Fruit fly (Drosophila melanogaster): Measurements from ENCODE around the gene Pten.

The Pten gene

DNA sequence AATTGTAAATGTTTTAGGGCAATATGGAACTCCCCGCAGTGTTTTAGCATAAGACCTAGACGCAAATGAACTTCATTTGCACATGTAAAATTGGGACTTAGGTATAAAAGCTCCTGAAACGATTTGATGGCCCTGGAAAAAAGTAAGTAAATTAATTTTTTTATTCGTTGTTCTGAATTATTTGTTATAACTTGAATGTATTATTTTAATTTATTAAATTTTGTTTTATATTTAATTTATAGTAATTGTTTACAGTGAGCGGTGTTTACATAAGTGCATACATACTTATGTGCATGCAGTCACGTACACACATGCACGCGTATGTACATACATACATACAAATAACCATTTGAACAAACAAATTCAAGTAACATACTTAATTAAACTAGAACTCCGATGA, 15.6 kb upstream of the Pten start (continued):
- TF ChIP-seq CG11695 (GFP tag; IDR thresholded peaks at IDR 0.05): peak; percentile 30; the same call in 1 of the 3 replicates
- no peak for TF ChIP-seq CG10321 (GFP tag; IDR thresholded peaks at IDR 0.05)
- TF ChIP-seq ara (GFP tag; IDR thresholded peaks at IDR 0.05): 0 out of 2 replicates have a peak, but pooled peaks have one; percentile 30
- peak; percentile 5 for TF ChIP-seq CG1233 (GFP tag; optimal IDR thresholded peaks at IDR 0.05)
- peak; percentile 42 for TF ChIP-seq nerfin-1 (tag; optimal IDR thresholded peaks at IDR 0.05)
- TF ChIP-seq bbx (GFP tag; IDR thresholded peaks at IDR 0.05; ENCODE audit: partially characterized antibody): no peak
- TF ChIP-seq chif (GFP tag; optimal IDR thresholded peaks at IDR 0.05): no peak
- TF ChIP-seq CG15011 (GFP tag; optimal IDR thresholded peaks at IDR 0.05): no peak
- peak; percentile 34 for TF ChIP-seq CG10431 (GFP tag; optimal IDR thresholded peaks at IDR 0.05)
- no peak for TF ChIP-seq Deaf1 (tag; optimal IDR thresholded peaks at IDR 0.05)
- peak in 1 of 3 experiments; percentile 45 for TF ChIP-seq lola (GFP tag; optimal IDR thresholded peaks at IDR 0.05)
- TF ChIP-seq CG15696 (tag; optimal IDR thresholded peaks at IDR 0.05): peak; percentile 13
- no peak for TF ChIP-seq CrebB (tag; optimal IDR thresholded peaks at IDR 0.05)
- no peak for TF ChIP-seq CG14050 (GFP tag; IDR thresholded peaks at IDR 0.05)
- peak; percentile 18 for TF ChIP-seq CG15601 (tag; optimal IDR thresholded peaks at IDR 0.05)
- TF ChIP-seq CG10366 (GFP tag; IDR thresholded peaks at IDR 0.05): no peak
- TF ChIP-seq CG10274 (GFP tag; optimal IDR thresholded peaks at IDR 0.05): no peak
- 0 out of 2 replicates have a peak, but pooled peaks have one; percentile 16 for TF ChIP-seq CG5953 (GFP tag; IDR thresholded peaks at IDR 0.05)
- TF ChIP-seq Hey (tag; optimal IDR thresholded peaks at IDR 0.05): no peak
- TF ChIP-seq CG18476 (GFP tag; optimal IDR thresholded peaks at IDR 0.05): no peak
- TF ChIP-seq klu (GFP tag; IDR thresholded peaks at IDR 0.05): no peak
- TF ChIP-seq bsh (GFP tag; optimal IDR thresholded peaks at IDR 0.05): peak in 1 of 2 experiments; percentile 42
- peak; percentile 19 for TF ChIP-seq CG12104 (GFP tag; optimal IDR thresholded peaks at IDR 0.05)
- no peak for TF ChIP-seq BEAF-32 (GFP tag; optimal IDR thresholded peaks at IDR 0.05)
- TF ChIP-seq CG6254 (GFP tag; optimal IDR thresholded peaks at IDR 0.05): peak; percentile 69
- peak; percentile 72 for TF ChIP-seq Xrp1 (GFP tag; IDR thresholded peaks at IDR 0.05)
- TF ChIP-seq H15 (GFP tag; IDR thresholded peaks at IDR 0.05): no peak
- TF ChIP-seq YL-1 (GFP tag; optimal IDR thresholded peaks at IDR 0.05): peak; percentile 4
- no peak for TF ChIP-seq Dek (tag; optimal IDR thresholded peaks at IDR 0.05)
- TF ChIP-seq CG7271 (tag; optimal IDR thresholded peaks at IDR 0.05): peak; percentile 41
- no peak for TF ChIP-seq chm (GFP tag; IDR thresholded peaks at IDR 0.05)
- TF ChIP-seq CG10267 (tag; optimal IDR thresholded peaks at IDR 0.05): peak; percentile 57
- TF ChIP-seq wdn (GFP tag; IDR thresholded peaks at IDR 0.05): no peak

DNA sequence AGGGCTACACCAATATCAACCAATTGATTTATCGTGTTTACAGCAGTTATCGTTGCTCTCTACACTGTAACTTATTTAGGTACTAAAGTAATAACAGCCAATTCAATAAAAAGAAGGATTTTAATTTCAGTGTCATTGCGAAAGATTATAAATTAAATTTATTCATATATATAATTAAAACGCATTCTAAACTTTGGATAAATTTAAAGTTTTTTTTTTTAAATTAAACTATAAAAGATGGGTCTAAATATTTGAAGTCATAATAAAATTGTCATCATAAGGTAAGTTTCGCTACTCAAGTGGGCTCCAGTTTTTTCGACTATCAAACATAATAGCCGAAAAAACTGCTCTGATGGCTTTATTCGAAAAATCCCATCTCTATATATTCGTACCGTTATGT, 11.4 kb upstream of the Pten start, which contains the start of gene trk:
trk (minus strand) TSS at position 101 of the 400 bp plus-strand sequence.
- no peak for TF ChIP-seq seq (GFP tag; IDR thresholded peaks at IDR 0.05)
- TF ChIP-seq onecut (GFP tag; IDR thresholded peaks at IDR 0.05): no peak
- TF ChIP-seq CG4404 (GFP tag; IDR thresholded peaks at IDR 0.05): no peak
- no peak for TF ChIP-seq CG8089 (GFP tag; optimal IDR thresholded peaks at IDR 0.05)
- no peak for TF ChIP-seq esg (GFP tag; conservative IDR thresholded peaks at IDR 0.05)
- TF ChIP-seq gro (GFP tag; optimal IDR thresholded peaks at IDR 0.05): no peak

DNA sequence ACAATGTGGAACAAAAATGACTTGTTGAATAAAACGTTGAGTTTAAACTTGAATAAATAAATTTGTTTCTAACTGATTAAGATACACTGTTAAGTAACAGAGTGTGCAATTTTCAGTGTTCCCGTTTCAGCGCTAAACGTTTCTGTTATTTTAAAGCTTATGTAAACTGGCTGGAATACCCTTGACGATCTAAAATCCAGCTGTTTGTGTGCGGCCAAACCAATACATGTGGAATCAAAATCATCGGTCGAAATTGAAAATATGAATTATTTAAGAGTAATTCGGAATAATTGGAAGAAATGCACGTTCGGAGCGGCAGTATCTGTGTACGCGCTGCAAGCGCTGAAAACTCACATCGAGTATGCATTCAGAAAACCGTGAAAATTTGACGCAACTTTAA, 9.0 kb upstream of the Pten start, which contains the start of gene Mulk:
Mulk (plus strand) TSS at position 198 of the 400 bp plus-strand sequence.
- TF ChIP-seq MESR4 (GFP tag; optimal IDR thresholded peaks at IDR 0.05) (peak; percentile 23), pfk (GFP tag; optimal IDR thresholded peaks at IDR 0.05) (peak; percentile 91), cg (GFP tag; optimal IDR thresholded peaks at IDR 0.05) (peak; percentile 72), MBD-R2 (GFP tag; IDR thresholded peaks at IDR 0.05) (peak; percentile 76), TFAM (GFP tag; optimal IDR thresholded peaks at IDR 0.05) (no peak), slp2 (GFP tag; optimal IDR thresholded peaks at IDR 0.05) (no peak), CG4282 (GFP tag; optimal IDR thresholded peaks at IDR 0.05) (no peak), nmo (GFP tag; optimal IDR thresholded peaks at IDR 0.05) (no peak), PHDP (tag; optimal IDR thresholded peaks at IDR 0.05) (no peak), wek (GFP tag; optimal IDR thresholded peaks at IDR 0.05) (peak; percentile 98), stwl (tag; optimal IDR thresholded peaks at IDR 0.05) (peak; percentile 36), eve (GFP tag; optimal IDR thresholded peaks at IDR 0.05) (peak in 1 of 2 experiments; percentile 40)
